Worm (Caenorhabditis elegans) whole organism, L2 larva: ENCODE measurements around the gene D1025.10.

Experiments
- ceh-16 ChIP-seq: fragments of 150-350 bp; optimal IDR thresholded peaks from 2 replicates; lab custom pipeline; 2014; ENCODE audit warnings: missing biosample characterization, missing genetic modification characterization
- lin-39 ChIP-seq: fragments of 150-350 bp; optimal IDR thresholded peaks from 2 replicates; lab custom pipeline; 2014; ENCODE audit warnings: missing biosample characterization, missing genetic modification reagents, missing genetic modification characterization
- nhr-21 ChIP-seq: fragments of 150-350 bp; optimal IDR thresholded peaks from 2 replicates; lab custom pipeline; 2014; ENCODE audit warnings: missing biosample characterization, missing genetic modification characterization
- nhr-23 ChIP-seq: fragments of 150-350 bp; optimal IDR thresholded peaks from 2 replicates; lab custom pipeline; 2014; ENCODE audit warnings: missing biosample characterization, missing genetic modification reagents, missing genetic modification characterization
- nhr-237 ChIP-seq: fragments of 150-350 bp; optimal IDR thresholded peaks from 2 replicates; lab custom pipeline; 2014; ENCODE audit warnings: missing biosample characterization, missing genetic modification characterization
- ztf-1 ChIP-seq: fragments of 200-800 bp; sonication (Bioruptor generic); conservative IDR thresholded peaks from 2 replicates; pipeline ENCODE4 v1.3.6; 2022; ENCODE audit warnings: missing genetic modification characterization, missing compliant biosample characterization

DNA sequence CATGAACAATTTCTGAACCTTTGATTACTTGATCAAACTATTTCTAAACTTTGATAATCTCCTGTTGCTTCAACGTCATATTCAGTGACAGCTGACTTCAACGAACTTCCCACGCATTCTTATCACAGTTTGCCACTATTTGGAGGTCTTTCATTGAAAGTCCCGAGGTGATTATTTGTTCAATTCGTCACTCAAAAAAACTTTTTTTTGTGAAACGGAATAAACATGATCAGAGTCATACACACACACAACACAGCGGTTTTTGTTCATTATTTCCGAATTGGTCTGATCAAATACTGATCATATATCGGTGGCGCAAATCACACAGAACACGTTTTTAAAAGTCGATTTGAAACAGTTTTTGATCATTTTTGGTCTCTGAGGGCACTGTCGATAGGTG lies 39.7 kb downstream of the D1025.10 start:
- TF ChIP-seq nhr-237 (no peak), ztf-1 (GFP tag; lab: Robert Waterston, UW) (no peak), ceh-16 (tag; lab: Kevin White, UChicago) (no peak), nhr-21 (tag; lab: Kevin White, UChicago) (no peak), lin-39 (tag; lab: Kevin White, UChicago) (no peak), nhr-23 (no peak)
